Fruit fly (Drosophila melanogaster) Kc167 (cell line): ENCODE measurements around the gene CG12502.

Source experiments
- Myc ChIP-seq: fragments of >200 bp; optimal IDR thresholded peaks from 2 replicates; lab custom pipeline; 2017; ENCODE audit warnings: missing external identifiers
- Sin3A ChIP-seq: fragments of >200 bp; optimal IDR thresholded peaks from 2 replicates; lab custom pipeline; 2018; ENCODE audit warnings: missing external identifiers
- h ChIP-seq: fragments of >200 bp; optimal IDR thresholded peaks from 3 replicates; lab custom pipeline; 2018; ENCODE audit warnings: missing external identifiers
- insv ChIP-seq: fragments of >200 bp; optimal IDR thresholded peaks from 3 replicates; lab custom pipeline; 2018; ENCODE audit warnings: missing external identifiers
- psq ChIP-seq: fragments of >200 bp; optimal IDR thresholded peaks from 2 replicates; lab custom pipeline; 2017; ENCODE audit warnings: missing external identifiers
- ttk ChIP-seq: sonication (Bioruptor generic); optimal IDR thresholded peaks from 2 replicates; lab custom pipeline; 2017; ENCODE audit warnings: missing external identifiers

CG12502 gene

dm6 chr3L:908508-909162, 43.4 kb downstream of the CG12502 start, which contains the start of gene nerfin-1:
nerfin-1 (plus strand) TSS chr3L:909112.
- no peak for TF ChIP-seq insv (lab: Kevin White, UChicago)
- no peak for TF ChIP-seq Myc (lab: Kevin White, UChicago)
- no peak for TF ChIP-seq psq (lab: Kevin White, UChicago)
- TF ChIP-seq Sin3A (lab: Kevin White, UChicago) = no peak
- TF ChIP-seq ttk (lab: Kevin White, UChicago) = no peak
- TF ChIP-seq h (lab: Kevin White, UChicago) = no peak

dm6 chr3L:912406-913369, 47.5 kb downstream of the CG12502 start:
- no peak for TF ChIP-seq ttk (lab: Kevin White, UChicago)
- no peak for TF ChIP-seq insv (lab: Kevin White, UChicago)

dm6 chr3L:913682-914081, 48.5 kb downstream of the CG12502 start, which contains the start of gene Glut1:
Glut1 (plus strand) TSS chr3L:914074.
- TF ChIP-seq Sin3A (lab: Kevin White, UChicago) = no peak
- TF ChIP-seq psq (lab: Kevin White, UChicago) = no peak

- no peak for TF ChIP-seq Myc (lab: Kevin White, UChicago)
- no peak for TF ChIP-seq Sin3A (lab: Kevin White, UChicago)
- no peak for TF ChIP-seq ttk (lab: Kevin White, UChicago)
- no peak for TF ChIP-seq h (lab: Kevin White, UChicago)
- TF ChIP-seq psq (lab: Kevin White, UChicago) = no peak
- no peak for TF ChIP-seq insv (lab: Kevin White, UChicago)
These were observed 49.7 kb downstream of the CG12502 start for dm6 chr3L:914852-915251.

dm6 chr3L:917225-917624, 52.0 kb downstream of the CG12502 start:
- no peak for TF ChIP-seq Myc (lab: Kevin White, UChicago)
- no peak for TF ChIP-seq ttk (lab: Kevin White, UChicago)
- no peak for TF ChIP-seq psq (lab: Kevin White, UChicago)
- no peak for TF ChIP-seq Sin3A (lab: Kevin White, UChicago)
- TF ChIP-seq insv (lab: Kevin White, UChicago) = no peak
- no peak for TF ChIP-seq h (lab: Kevin White, UChicago)
